Fruit fly (Drosophila melanogaster) ovary, adult (tissue): Measurements from ENCODE around the gene CG7332.

Source experiments
- CG17801 ChIP-seq: fragments of 200-800 bp; optimal IDR thresholded peaks from 2 replicates; lab custom pipeline; 2019; ENCODE audit warnings: missing biosample characterization, mild to moderate bottlenecking, missing genetic modification characterization, moderate library complexity; ENCODE audit not compliant: partially characterized antibody

CG7332 gene

DNA sequence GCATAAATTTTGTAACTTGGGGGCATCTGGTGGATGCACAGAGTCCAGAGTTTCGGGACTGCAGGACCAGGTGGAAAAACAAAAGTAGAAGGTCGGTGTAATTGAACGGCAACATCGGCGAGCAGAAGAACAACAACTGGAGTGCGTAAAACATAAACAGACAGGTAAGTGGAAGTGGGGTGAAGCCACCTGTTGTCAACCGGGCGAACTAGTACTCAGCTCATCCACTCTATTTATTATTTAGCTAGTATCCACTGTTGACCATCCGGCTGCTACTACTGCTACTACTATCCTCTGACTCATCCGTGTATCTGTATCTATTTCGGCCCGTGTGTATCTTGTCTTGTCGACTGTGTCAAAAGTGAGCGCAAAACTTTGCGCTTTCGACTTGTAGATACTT is 52.3 kb downstream of the CG7332 start:
- no peak for TF ChIP-seq CG17801
